Worm (Caenorhabditis elegans) whole organism, L2 larva: ENCODE results near the gene nep-26.

Source experiments
- C34F6.9 ChIP-seq: fragments of 150-350 bp; optimal IDR thresholded peaks from 2 replicates; lab custom pipeline; 2014; ENCODE audit warnings: missing biosample characterization, missing genetic modification characterization
- F13H6.1 ChIP-seq: sonication (generic microtip); optimal IDR thresholded peaks from 2 replicates; lab custom pipeline; 2016; ENCODE audit warnings: missing genetic modification characterization, missing compliant biosample characterization
- Y55F3AM.14 ChIP-seq: fragments of 200-800 bp; sonication (Bioruptor generic); optimal IDR thresholded peaks from 2 replicates; lab custom pipeline; 2018; ENCODE audit warnings: mild to moderate bottlenecking, missing genetic modification characterization, missing compliant biosample characterization
- ZK546.5 ChIP-seq: sonication (generic microtip); optimal IDR thresholded peaks from 2 replicates; lab custom pipeline; 2017; ENCODE audit warnings: missing biosample characterization, missing genetic modification characterization
- alr-1 ChIP-seq: fragments of 150-350 bp; optimal IDR thresholded peaks from 2 replicates; lab custom pipeline; 2014; ENCODE audit warnings: missing biosample characterization, missing genetic modification characterization
- ceh-16 ChIP-seq: fragments of 150-350 bp; optimal IDR thresholded peaks from 2 replicates; lab custom pipeline; 2014; ENCODE audit warnings: missing biosample characterization, missing genetic modification characterization
- ceh-82 ChIP-seq: fragments of 150-350 bp; optimal IDR thresholded peaks from 2 replicates; lab custom pipeline; 2014; ENCODE audit warnings: missing biosample characterization, missing genetic modification characterization
- crh-2 ChIP-seq: sonication (generic microtip); optimal IDR thresholded peaks from 2 replicates; lab custom pipeline; 2017; ENCODE audit warnings: missing biosample characterization, missing genetic modification characterization
- elt-1 ChIP-seq: fragments of 150-350 bp; optimal IDR thresholded peaks from 2 replicates; lab custom pipeline; 2014; ENCODE audit warnings: missing biosample characterization, missing genetic modification characterization
- lin-13 ChIP-seq: fragments of 150-350 bp; optimal IDR thresholded peaks from 2 replicates; lab custom pipeline; 2014; ENCODE audit warnings: missing biosample characterization, missing genetic modification reagents, missing genetic modification characterization
- lin-39 ChIP-seq: fragments of 150-350 bp; optimal IDR thresholded peaks from 2 replicates; lab custom pipeline; 2014; ENCODE audit warnings: missing biosample characterization, missing genetic modification reagents, missing genetic modification characterization
- lsy-2 ChIP-seq, 2 experiments: fragments of 150-350 bp in 1 of 2; sonication (generic microtip) in 1 of 2; optimal IDR thresholded peaks; 2 replicates each; lab custom pipeline; 2014 to 2017; ENCODE audit warnings: missing biosample characterization in 2 of 2, missing genetic modification characterization in 2 of 2
- mab-5 ChIP-seq: fragments of 150-350 bp; optimal IDR thresholded peaks from 2 replicates; lab custom pipeline; 2014; ENCODE audit warnings: missing biosample characterization, missing genetic modification characterization
- mdl-1 ChIP-seq, 2 experiments: fragments of 150-350 bp in 1 of 2; sonication (generic microtip) in 1 of 2; optimal IDR thresholded peaks; 2 replicates each; lab custom pipeline; 2017; ENCODE audit warnings: missing biosample characterization in 2 of 2, missing genetic modification characterization in 2 of 2
- nhr-11 ChIP-seq: fragments of 150-350 bp; optimal IDR thresholded peaks from 2 replicates; lab custom pipeline; 2014; ENCODE audit warnings: missing biosample characterization, missing genetic modification characterization
- nhr-12 ChIP-seq: fragments of 150-350 bp; optimal IDR thresholded peaks from 2 replicates; lab custom pipeline; 2014; ENCODE audit warnings: missing biosample characterization, missing genetic modification characterization
- nhr-129 ChIP-seq: fragments of 150-350 bp; optimal IDR thresholded peaks from 2 replicates; lab custom pipeline; 2014; ENCODE audit warnings: missing biosample characterization, missing genetic modification characterization
- nhr-237 ChIP-seq: fragments of 150-350 bp; optimal IDR thresholded peaks from 2 replicates; lab custom pipeline; 2014; ENCODE audit warnings: missing biosample characterization, missing genetic modification characterization
- nhr-25 ChIP-seq: fragments of 150-350 bp; sonication (generic microtip); optimal IDR thresholded peaks from 3 replicates; lab custom pipeline; 2014; ENCODE audit warnings: missing biosample characterization, missing genetic modification characterization
- peb-1 ChIP-seq: fragments of 150-350 bp; optimal IDR thresholded peaks from 2 replicates; lab custom pipeline; 2014; ENCODE audit warnings: missing biosample characterization, missing genetic modification characterization
- sem-4 ChIP-seq: fragments of 150-350 bp; optimal IDR thresholded peaks from 2 replicates; lab custom pipeline; 2014; ENCODE audit warnings: missing biosample characterization, missing genetic modification reagents, missing genetic modification characterization
- skn-1 ChIP-seq: sonication (generic microtip); optimal IDR thresholded peaks from 2 replicates; lab custom pipeline; 2017; ENCODE audit warnings: missing biosample characterization, missing genetic modification characterization
- sma-3 ChIP-seq: sonication (generic microtip); optimal IDR thresholded peaks from 2 replicates; lab custom pipeline; 2016; ENCODE audit warnings: missing genetic modification reagents, missing genetic modification characterization, missing compliant biosample characterization
- sma-9 ChIP-seq, 2 experiments: fragments of 150-350 bp in 1 of 2; sonication (generic microtip) in 1 of 2; optimal IDR thresholded peaks; 2 replicates each; lab custom pipeline; 2014 to 2016; ENCODE audit warnings: missing genetic modification characterization in 2 of 2, mild to moderate bottlenecking in 1 of 2, missing biosample characterization in 1 of 2, missing compliant biosample characterization in 1 of 2, missing genetic modification reagents in 1 of 2, moderate library complexity in 1 of 2
- snpc-4 ChIP-seq: fragments of 150-350 bp; optimal IDR thresholded peaks from 2 replicates; lab custom pipeline; 2014; ENCODE audit warnings: missing biosample characterization, missing genetic modification characterization
- unc-39 ChIP-seq: fragments of 150-350 bp; optimal IDR thresholded peaks from 2 replicates; lab custom pipeline; 2014; ENCODE audit warnings: missing biosample characterization, missing genetic modification characterization
- unc-55 ChIP-seq: fragments of 150-350 bp; sonication (generic microtip); optimal IDR thresholded peaks from 3 replicates; lab custom pipeline; 2014; ENCODE audit warnings: missing biosample characterization, missing genetic modification reagents, missing genetic modification characterization
- ztf-1 ChIP-seq: fragments of 200-800 bp; sonication (Bioruptor generic); conservative IDR thresholded peaks from 2 replicates; pipeline ENCODE4 v1.3.6; 2022; ENCODE audit warnings: missing genetic modification characterization, missing compliant biosample characterization
- ztf-4 ChIP-seq: fragments of 150-350 bp; optimal IDR thresholded peaks from 2 replicates; lab custom pipeline; 2014; ENCODE audit warnings: missing biosample characterization, missing genetic modification characterization

The nep-26 gene

ce11 chrII:10300082-10300749, at the start of gene nep-26:
TSS of gene nep-26 (minus strand) at chrII:10300132.
- peak; percentile 14 for TF ChIP-seq sem-4
- no peak for TF ChIP-seq nhr-12 (tag; lab: Kevin White, UChicago)
- peak in 1 of 2 experiments; percentile 66 for TF ChIP-seq lsy-2 (tag; optimal IDR thresholded peaks at IDR 0.05; lab: Kevin White, UChicago)
- TF ChIP-seq lin-13 (GFP tag; lab: Kevin White, UChicago) = peak; percentile 24
- TF ChIP-seq crh-2 = peak; percentile 93
- peak; percentile 70 for TF ChIP-seq sma-9 (GFP tag; optimal IDR thresholded peaks at IDR 0.05; lab: Kevin White, UChicago)
- TF ChIP-seq sma-9 (tag; optimal IDR thresholded peaks at IDR 0.05; lab: Kevin White, UChicago) = no peak
- TF ChIP-seq nhr-25 = no peak
- TF ChIP-seq nhr-129 (tag; lab: Kevin White, UChicago) = peak; percentile 70
- TF ChIP-seq nhr-237 (tag; lab: Kevin White, UChicago) = no peak
- no peak for TF ChIP-seq ceh-82 (tag; lab: Kevin White, UChicago)
- TF ChIP-seq ZK546.5 (tag; lab: Kevin White, UChicago) = no peak
- TF ChIP-seq mab-5 (tag; lab: Kevin White, UChicago) = peak; percentile 62
- peak; percentile 70 for TF ChIP-seq F13H6.1 (tag; lab: Kevin White, UChicago)
- peak; percentile 68 for TF ChIP-seq C34F6.9
- TF ChIP-seq peb-1 (tag; lab: Kevin White, UChicago) = no peak
- TF ChIP-seq ztf-4 (tag; lab: Kevin White, UChicago) = peak; percentile 83

DNA sequence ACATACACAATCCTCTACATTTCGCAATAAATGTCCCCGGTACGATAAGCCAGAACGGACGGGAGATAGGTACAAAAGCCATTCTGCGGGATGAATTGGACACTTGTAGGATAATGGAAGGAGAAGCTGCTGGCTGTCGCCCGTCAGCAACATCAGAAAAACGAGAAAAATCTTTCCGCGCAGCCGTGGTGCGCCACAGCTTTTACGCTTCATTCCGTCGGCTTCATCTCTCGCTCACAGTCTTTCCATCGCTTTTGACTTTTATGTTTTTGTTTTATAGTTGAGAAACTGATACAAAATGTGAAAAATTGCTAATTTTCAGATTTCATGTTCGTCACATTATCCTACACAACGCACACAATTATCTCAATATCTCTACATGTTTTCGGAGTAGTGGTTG, 46.1 kb upstream of the nep-26 start, which contains the start of gene C07E3.10:
TSS of gene C07E3.10 (plus strand) at position 301 of the 400 bp plus-strand sequence.
- TF ChIP-seq mdl-1 (tag; optimal IDR thresholded peaks at IDR 0.05; lab: Kevin White, UChicago) (no peak), nhr-129 (tag; lab: Kevin White, UChicago) (no peak), ZK546.5 (tag; lab: Kevin White, UChicago) (no peak), alr-1 (tag; lab: Kevin White, UChicago) (no peak)
- TF ChIP-seq, all 48 proteins: peak for 0

DNA sequence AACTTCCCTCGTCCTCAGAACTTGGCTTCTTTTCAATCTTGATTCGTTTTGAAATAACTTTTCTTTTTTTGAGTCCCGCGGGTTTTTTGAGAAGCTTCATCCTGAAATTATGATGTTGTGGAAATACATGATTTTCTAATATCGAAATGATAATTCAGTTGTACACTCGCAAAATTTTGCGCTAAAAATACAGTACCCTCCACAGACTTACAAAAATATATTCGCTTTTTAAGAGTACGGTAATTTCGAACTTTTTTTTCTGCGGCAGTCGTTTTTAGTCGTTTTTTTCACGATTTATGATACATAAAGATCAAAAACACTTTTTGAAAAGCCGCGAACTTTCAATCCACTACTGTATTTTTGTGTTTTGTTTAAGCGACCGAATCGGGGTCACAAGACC, 45.1 kb upstream of the nep-26 start, which contains the start of gene pro-2:
TSS of gene pro-2 (minus strand) at position 101 of the 400 bp plus-strand sequence.
- no peak for TF ChIP-seq unc-39 (tag; lab: Kevin White, UChicago)
- TF ChIP-seq mab-5 (tag; lab: Kevin White, UChicago) = no peak
- TF ChIP-seq nhr-11 (tag; lab: Kevin White, UChicago) = no peak

DNA sequence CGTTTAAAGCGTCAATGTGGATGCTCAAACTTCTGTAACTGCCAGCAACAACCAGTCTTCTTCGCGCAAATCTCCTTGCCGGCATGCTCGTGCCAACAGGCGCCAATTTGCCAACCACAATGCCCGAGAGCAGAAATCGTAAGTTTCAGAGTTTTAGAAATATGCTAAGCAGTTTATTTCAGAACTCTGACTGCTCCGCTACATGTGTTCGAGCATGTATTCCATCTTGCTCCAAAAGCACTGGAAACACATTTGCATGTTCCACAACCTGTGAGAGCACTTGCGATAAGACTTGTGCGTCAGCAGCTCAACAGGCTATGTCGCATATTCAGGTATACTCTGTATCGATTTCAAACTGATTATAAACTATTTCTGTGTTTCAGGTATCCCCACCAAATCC, 29.8 kb upstream of the nep-26 start:
- TF ChIP-seq mdl-1 (tag; optimal IDR thresholded peaks at IDR 0.05; lab: Kevin White, UChicago) (no peak), Y55F3AM.14 (GFP tag; lab: Kevin White, UChicago) (no peak), nhr-129 (tag; lab: Kevin White, UChicago) (no peak), sma-3 (GFP tag; lab: Kevin White, UChicago) (no peak), unc-55 (GFP tag; lab: Kevin White, UChicago) (no peak)

DNA sequence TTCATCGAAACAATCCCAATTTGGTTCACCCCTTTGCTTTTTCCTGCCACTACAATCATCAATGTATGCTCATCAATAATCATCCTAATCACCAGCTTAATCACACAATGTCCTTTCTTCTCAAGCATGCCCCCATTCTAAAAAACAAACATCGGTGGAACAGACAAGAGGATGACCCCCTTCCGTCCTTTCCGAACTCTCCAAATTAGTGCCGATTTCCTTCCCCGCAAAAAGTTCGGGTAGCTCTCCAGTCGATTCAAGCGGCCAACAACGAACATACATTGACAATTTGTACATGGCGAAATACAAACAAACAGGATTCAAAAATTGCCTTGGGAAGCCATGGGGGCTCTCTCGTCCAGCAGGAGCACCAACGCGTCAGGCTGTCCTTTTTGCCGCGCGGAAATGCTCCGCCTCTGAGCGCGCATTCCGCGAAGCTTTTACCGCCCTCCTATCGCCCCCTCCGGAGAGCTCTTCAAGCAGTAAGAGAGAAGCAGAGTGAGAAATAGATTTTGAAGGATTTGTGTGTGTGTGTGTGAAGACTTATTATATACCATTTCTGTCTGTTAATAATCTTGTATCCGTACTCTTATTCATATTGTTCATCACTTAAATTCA, 25.8 kb upstream of the nep-26 start, which contains the start of gene appg-1:
TSS of gene appg-1 (plus strand) at position 427 of the 618 bp plus-strand sequence.
- TF ChIP-seq snpc-4 (tag; lab: Kevin White, UChicago) = no peak
- no peak for TF ChIP-seq lsy-2 (tag; optimal IDR thresholded peaks at IDR 0.05; lab: Kevin White, UChicago)
- no peak for TF ChIP-seq ztf-4 (tag; lab: Kevin White, UChicago)
- no peak for TF ChIP-seq lin-39 (tag; lab: Kevin White, UChicago)
- TF ChIP-seq skn-1 (tag; lab: Kevin White, UChicago) = no peak
- no peak for TF ChIP-seq ztf-1
- no peak for TF ChIP-seq ceh-16 (tag; lab: Kevin White, UChicago)

ce11 chrII:10321410-10321809, 21.5 kb upstream of the nep-26 start, which contains the start of gene idpp-4:
TSS of gene idpp-4 (plus strand) at chrII:10321460.
- TF ChIP-seq elt-1 (tag; lab: Kevin White, UChicago) = no peak
